Worm (Caenorhabditis elegans) whole organism, L2 larva: ENCODE results near the gene srz-61.

Experiments used
- Y55F3AM.14 ChIP-seq: fragments of 200-800 bp; sonication (Bioruptor generic); optimal IDR thresholded peaks from 2 replicates; lab custom pipeline; 2018; ENCODE audit warnings: mild to moderate bottlenecking, missing genetic modification characterization, missing compliant biosample characterization
- ZK546.5 ChIP-seq: sonication (generic microtip); optimal IDR thresholded peaks from 2 replicates; lab custom pipeline; 2017; ENCODE audit warnings: missing biosample characterization, missing genetic modification characterization
- ama-1 ChIP-seq: fragments of 150-350 bp; optimal IDR thresholded peaks from 2 replicates; lab custom pipeline; 2018; ENCODE audit warnings: inconsistent platforms
- blmp-1 ChIP-seq: sonication (generic microtip); optimal IDR thresholded peaks from 2 replicates; lab custom pipeline; 2017; ENCODE audit warnings: missing genetic modification characterization, mild to moderate bottlenecking, missing compliant biosample characterization, antibody characterized with exemption, moderate library complexity; ENCODE audit not compliant: insufficient read depth
- ceh-82 ChIP-seq: fragments of 150-350 bp; optimal IDR thresholded peaks from 2 replicates; lab custom pipeline; 2014; ENCODE audit warnings: missing biosample characterization, missing genetic modification characterization
- dmd-4 ChIP-seq: sonication (generic microtip); optimal IDR thresholded peaks from 2 replicates; lab custom pipeline; 2017; ENCODE audit warnings: missing biosample characterization, missing genetic modification characterization
- elt-1 ChIP-seq: fragments of 150-350 bp; optimal IDR thresholded peaks from 2 replicates; lab custom pipeline; 2014; ENCODE audit warnings: missing biosample characterization, missing genetic modification characterization
- lin-13 ChIP-seq: fragments of 150-350 bp; optimal IDR thresholded peaks from 2 replicates; lab custom pipeline; 2014; ENCODE audit warnings: missing biosample characterization, missing genetic modification reagents, missing genetic modification characterization
- lsy-2 ChIP-seq, 2 experiments: fragments of 150-350 bp in 1 of 2; sonication (generic microtip) in 1 of 2; optimal IDR thresholded peaks; 2 replicates each; lab custom pipeline; 2014 to 2017; ENCODE audit warnings: missing biosample characterization in 2 of 2, missing genetic modification characterization in 2 of 2
- mdl-1 ChIP-seq, 2 experiments: fragments of 150-350 bp in 1 of 2; sonication (generic microtip) in 1 of 2; optimal IDR thresholded peaks; 2 replicates each; lab custom pipeline; 2017; ENCODE audit warnings: missing biosample characterization in 2 of 2, missing genetic modification characterization in 2 of 2
- nhr-77 ChIP-seq: fragments of 150-350 bp; optimal IDR thresholded peaks from 2 replicates; lab custom pipeline; 2014; ENCODE audit warnings: missing biosample characterization, missing genetic modification characterization
- unc-62 ChIP-seq: fragments of 150-350 bp; optimal IDR thresholded peaks from 2 replicates; lab custom pipeline; 2014; ENCODE audit warnings: missing biosample characterization, missing genetic modification reagents, missing genetic modification characterization

DNA sequence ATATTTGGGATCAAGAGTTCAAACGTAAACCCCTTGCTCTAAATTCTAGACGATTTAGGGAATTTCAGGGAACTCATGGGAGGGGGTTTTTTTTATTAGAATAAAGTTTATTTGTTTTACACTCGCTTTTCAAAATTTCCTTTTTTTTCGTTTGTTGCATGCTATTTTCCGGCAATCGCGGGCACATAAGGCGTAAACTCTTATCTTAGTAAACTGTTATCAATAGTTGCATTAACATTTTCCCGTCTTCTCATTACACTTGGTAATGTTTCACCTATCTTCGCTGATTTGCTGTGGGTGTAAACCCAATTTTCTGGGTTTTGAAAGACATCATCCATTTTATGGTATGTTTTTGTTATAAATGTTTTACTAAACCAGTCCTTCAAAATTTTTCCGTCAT, 27.1 kb upstream of the srz-61 start:
- TF ChIP-seq nhr-77 (tag; lab: Kevin White, UChicago): no peak
- no peak for TF ChIP-seq unc-62
- TF ChIP-seq ama-1 (lab: Kevin White, UChicago): no peak
- no peak for TF ChIP-seq lsy-2 (tag; optimal IDR thresholded peaks at IDR 0.05; lab: Kevin White, UChicago)
- no peak for TF ChIP-seq mdl-1 (tag; optimal IDR thresholded peaks at IDR 0.05; lab: Kevin White, UChicago)
- no peak for TF ChIP-seq blmp-1 (tag; lab: Kevin White, UChicago)
- TF ChIP-seq Y55F3AM.14 (GFP tag; lab: Kevin White, UChicago): no peak
- no peak for TF ChIP-seq ceh-82 (tag; lab: Kevin White, UChicago)
- TF ChIP-seq dmd-4: no peak
- no peak for TF ChIP-seq elt-1 (tag; lab: Kevin White, UChicago)
- no peak for TF ChIP-seq ZK546.5 (tag; lab: Kevin White, UChicago)
- no peak for TF ChIP-seq lin-13 (GFP tag; lab: Kevin White, UChicago)
